Fruit fly (Drosophila melanogaster) whole organism, embryonic: Measurements from ENCODE around the gene ebi.

Experiments used
- Atf-2 ChIP-seq: fragments of 200-800 bp; sonication (Bioruptor generic); optimal IDR thresholded peaks from 2 replicates; lab custom pipeline; 2016; ENCODE audit warnings: missing biosample characterization, missing genetic modification characterization
- CG11247 ChIP-seq: fragments of 200-800 bp; sonication (Bioruptor generic); IDR thresholded peaks from 2 replicates; pipeline ENCODE4 v1.3.6; 2022; ENCODE audit warnings: missing biosample characterization, missing genetic modification characterization
- CG11696 ChIP-seq: fragments of 200-800 bp; sonication (Bioruptor generic); IDR thresholded peaks from 2 replicates; pipeline ENCODE4 v1.3.6; 2022; ENCODE audit warnings: missing biosample characterization, missing genetic modification characterization
- CG11723 ChIP-seq: fragments of 200-800 bp; sonication (Bioruptor generic); optimal IDR thresholded peaks from 2 replicates; lab custom pipeline; 2017; ENCODE audit warnings: missing biosample characterization, mild to moderate bottlenecking, missing genetic modification characterization
- CG14667 ChIP-seq: fragments of 200-800 bp; sonication (Bioruptor generic); IDR thresholded peaks from 2 replicates; pipeline ENCODE4 v1.3.6; 2022; ENCODE audit warnings: missing biosample characterization, missing genetic modification characterization
- CG15073 ChIP-seq: fragments of 200-800 bp; sonication (Bioruptor generic); optimal IDR thresholded peaks from 2 replicates; lab custom pipeline; 2016; ENCODE audit warnings: missing biosample characterization, missing genetic modification characterization
- CG17568 ChIP-seq: fragments of 200-800 bp; sonication (Bioruptor generic); optimal IDR thresholded peaks from 2 replicates; lab custom pipeline; 2018; ENCODE audit warnings: missing biosample characterization, mild to moderate bottlenecking, missing genetic modification characterization, moderate library complexity
- CG2889 ChIP-seq: fragments of 200-800 bp; sonication (Bioruptor generic); IDR thresholded peaks from 3 replicates; pipeline ENCODE4 v1.3.6; 2022; ENCODE audit warnings: missing biosample characterization, missing genetic modification characterization
- CG30403 ChIP-seq: fragments of 200-800 bp; sonication (Bioruptor generic); optimal IDR thresholded peaks from 3 replicates; lab custom pipeline; 2016; ENCODE audit warnings: missing biosample characterization, missing genetic modification characterization
- CG32772 ChIP-seq: fragments of 200-800 bp; sonication (Bioruptor generic); IDR thresholded peaks from 2 replicates; pipeline ENCODE4 v1.3.6; 2022; ENCODE audit warnings: missing biosample characterization, missing genetic modification characterization
- CG34376 ChIP-seq: fragments of 200-800 bp; sonication (Bioruptor generic); optimal IDR thresholded peaks from 2 replicates; lab custom pipeline; 2018; ENCODE audit warnings: missing biosample characterization, mild to moderate bottlenecking, missing genetic modification characterization
- CG34422 ChIP-seq: fragments of 200-800 bp; sonication (Bioruptor generic); IDR thresholded peaks from 3 replicates; pipeline ENCODE4 v1.3.6; 2022; ENCODE audit warnings: missing biosample characterization, missing genetic modification characterization
- CG43689 ChIP-seq: fragments of 200-800 bp; sonication (Bioruptor generic); IDR thresholded peaks from 2 replicates; pipeline ENCODE4 v1.3.6; 2022; ENCODE audit warnings: missing biosample characterization, missing genetic modification characterization
- CG8765 ChIP-seq: fragments of 200-800 bp; sonication (Bioruptor generic); IDR thresholded peaks from 2 replicates; pipeline ENCODE4 v1.3.6; 2022; ENCODE audit warnings: missing biosample characterization, missing genetic modification characterization
- CG9727 ChIP-seq: fragments of 200-800 bp; sonication (Bioruptor generic); optimal IDR thresholded peaks from 3 replicates; lab custom pipeline; 2017; ENCODE audit warnings: missing biosample characterization, mild to moderate bottlenecking, missing genetic modification characterization
- CHES-1-like ChIP-seq: fragments of 200-800 bp; sonication (Bioruptor generic); optimal IDR thresholded peaks from 2 replicates; lab custom pipeline; 2016; ENCODE audit warnings: missing biosample characterization, missing genetic modification characterization
- E2f1 ChIP-seq: fragments of 200-800 bp; sonication (Bioruptor generic); IDR thresholded peaks from 2 replicates; pipeline ENCODE4 v1.3.6; 2022; ENCODE audit warnings: missing biosample characterization, missing genetic modification characterization
- Elba2 ChIP-seq: fragments of 200-800 bp; sonication (Bioruptor generic); optimal IDR thresholded peaks from 3 replicates; lab custom pipeline; 2016; ENCODE audit warnings: missing biosample characterization, missing genetic modification characterization
- HLH3B ChIP-seq: fragments of 200-800 bp; sonication (Bioruptor generic); IDR thresholded peaks from 2 replicates; pipeline ENCODE4 v1.3.6; 2022; ENCODE audit warnings: missing biosample characterization, missing genetic modification characterization
- Hmr ChIP-seq: fragments of 200-800 bp; sonication (Bioruptor generic); optimal IDR thresholded peaks from 3 replicates; lab custom pipeline; 2017; ENCODE audit warnings: mild to moderate bottlenecking, missing biosample characterization, missing genetic modification reagents, missing genetic modification characterization
- MBD-R2 ChIP-seq: fragments of 200-800 bp; sonication (Bioruptor generic); IDR thresholded peaks from 2 replicates; pipeline ENCODE4 v1.3.6; 2022; ENCODE audit warnings: missing biosample characterization, missing genetic modification characterization
- NK7.1 ChIP-seq: fragments of 200-800 bp; sonication (Bioruptor generic); optimal IDR thresholded peaks from 3 replicates; lab custom pipeline; 2016; ENCODE audit warnings: missing biosample characterization, missing genetic modification characterization
- Nf-YB ChIP-seq: fragments of 200-800 bp; sonication (Bioruptor generic); optimal IDR thresholded peaks from 3 replicates; lab custom pipeline; 2019; ENCODE audit warnings: missing biosample characterization, mild to moderate bottlenecking, missing genetic modification characterization, moderate library complexity
- Vsx1 ChIP-seq: fragments of 200-800 bp; sonication (Bioruptor generic); optimal IDR thresholded peaks from 2 replicates; lab custom pipeline; 2017; ENCODE audit warnings: missing biosample characterization, mild to moderate bottlenecking, missing genetic modification characterization, missing genetic modification reagents
- YL-1 ChIP-seq: fragments of 200-800 bp; sonication (Bioruptor generic); optimal IDR thresholded peaks from 3 replicates; lab custom pipeline; 2017; ENCODE audit warnings: missing biosample characterization, mild to moderate bottlenecking, missing genetic modification characterization
- ash1 ChIP-seq: fragments of 200-800 bp; sonication (Bioruptor generic); optimal IDR thresholded peaks from 2 replicates; lab custom pipeline; 2018; ENCODE audit warnings: missing biosample characterization, mild to moderate bottlenecking, missing genetic modification characterization
- crp ChIP-seq, 2 experiments: fragments of 200-800 bp; sonication (Bioruptor generic); optimal IDR thresholded peaks; 2 replicates in 1 of 2; 3 replicates in 1 of 2; lab custom pipeline; 2017; ENCODE audit warnings: missing biosample characterization in 2 of 2, missing genetic modification characterization in 2 of 2, mild to moderate bottlenecking in 1 of 2, moderate library complexity in 1 of 2
- dmrt11E ChIP-seq: fragments of 200-800 bp; sonication (Bioruptor generic); optimal IDR thresholded peaks from 3 replicates; lab custom pipeline; 2018; ENCODE audit warnings: missing biosample characterization, mild to moderate bottlenecking, missing genetic modification characterization, moderate library complexity
- gem ChIP-seq: fragments of 200-800 bp; sonication (Bioruptor generic); optimal IDR thresholded peaks from 2 replicates; lab custom pipeline; 2019; ENCODE audit warnings: missing biosample characterization, mild to moderate bottlenecking, missing genetic modification characterization, moderate library complexity
- gsb-n ChIP-seq: fragments of 200-800 bp; sonication (Bioruptor generic); optimal IDR thresholded peaks from 3 replicates; lab custom pipeline; 2018; ENCODE audit warnings: missing biosample characterization, mild to moderate bottlenecking, missing genetic modification characterization
- insv ChIP-seq, 2 experiments: fragments of 200-800 bp; sonication (Bioruptor generic); optimal IDR thresholded peaks; 3 replicates each; lab custom pipeline; 2016 to 2018; ENCODE audit warnings: missing biosample characterization in 2 of 2, missing genetic modification characterization in 2 of 2
- lbe ChIP-seq: fragments of 200-800 bp; sonication (Bioruptor generic); optimal IDR thresholded peaks from 2 replicates; lab custom pipeline; 2016; ENCODE audit warnings: missing biosample characterization, mild to moderate bottlenecking, missing genetic modification characterization
- pan ChIP-seq, 4 experiments: fragments of >200 bp in 3 of 4; fragments of 200-800 bp in 1 of 4; sonication (Bioruptor generic) in 1 of 4; optimal IDR thresholded peaks in 3 of 4; IDR thresholded peaks in 1 of 4; 2 replicates each; pipeline versions ENCODE4 v1.3.6 to Lab custom; 2017 to 2022; ENCODE audit warnings: missing biosample characterization in 2 of 4, missing genetic modification characterization in 2 of 4, mixed read lengths in 1 of 4
- sim ChIP-seq: fragments of 200-800 bp; sonication (Bioruptor generic); IDR thresholded peaks from 2 replicates; pipeline ENCODE4 v1.3.6; 2022; ENCODE audit warnings: missing biosample characterization, missing genetic modification characterization
- sisA ChIP-seq: fragments of 200-800 bp; sonication (Bioruptor generic); IDR thresholded peaks from 2 replicates; pipeline ENCODE4 v1.3.6; 2022; ENCODE audit warnings: missing biosample characterization, missing genetic modification characterization
- slbo ChIP-seq: fragments of 200-800 bp; sonication (Bioruptor generic); IDR thresholded peaks from 2 replicates; pipeline ENCODE4 v1.3.6; 2022; ENCODE audit warnings: missing biosample characterization, missing genetic modification characterization
- tna ChIP-seq: fragments of 200-800 bp; sonication (Bioruptor generic); IDR thresholded peaks from 2 replicates; pipeline ENCODE4 v1.3.6; 2022; ENCODE audit warnings: missing biosample characterization, missing genetic modification characterization; ENCODE audit not compliant: partially characterized antibody
- vvl ChIP-seq: fragments of 200-800 bp; sonication (Bioruptor generic); IDR thresholded peaks from 2 replicates; pipeline ENCODE4 v1.3.6; 2022; ENCODE audit warnings: missing biosample characterization, missing genetic modification characterization
- z ChIP-seq: fragments of 200-800 bp; sonication (Bioruptor generic); IDR thresholded peaks from 3 replicates; pipeline ENCODE4 v1.3.6; 2022; ENCODE audit warnings: missing biosample characterization, missing genetic modification characterization

Gene ebi

DNA sequence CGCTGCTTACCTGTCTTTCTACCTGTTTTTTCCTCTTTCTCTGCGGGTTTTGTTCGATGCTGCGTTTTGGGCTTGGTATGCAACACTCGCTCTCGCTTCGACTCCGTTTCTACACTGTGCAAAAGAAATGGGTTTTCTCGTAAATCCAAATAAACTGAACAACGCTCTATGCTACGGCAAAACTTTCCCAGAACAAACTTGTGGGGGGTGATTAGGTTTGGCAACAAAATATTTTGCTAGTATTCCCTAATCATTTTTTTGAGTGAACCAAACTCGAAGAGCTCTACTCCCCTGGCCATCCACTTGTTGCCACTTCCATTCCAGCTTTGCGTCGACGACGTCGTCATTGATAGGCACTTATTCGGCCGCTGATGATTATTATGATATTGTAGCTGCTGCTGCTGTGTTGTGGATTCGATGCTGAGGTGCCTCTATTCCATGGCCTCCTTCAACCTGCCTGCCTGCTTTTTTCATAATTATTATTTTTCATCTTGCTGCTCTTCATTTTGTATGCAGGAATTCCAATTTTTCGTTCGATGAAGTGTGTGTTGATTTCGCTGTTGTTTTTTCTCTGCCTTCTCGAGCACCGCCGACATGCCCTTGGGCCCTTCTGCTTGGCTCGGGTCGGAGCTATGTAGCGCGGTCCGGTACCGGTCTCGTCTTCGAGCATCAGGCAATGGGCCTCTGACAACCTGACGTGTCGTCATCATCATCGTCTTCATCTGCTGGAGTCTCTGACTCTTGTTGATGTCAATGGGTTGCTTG is 27.2 kb downstream of the ebi start (continued):
- TF ChIP-seq CG11696 (GFP tag; lab: Robert Waterston, UW) (peak; percentile 51; the same call in 1 of the 2 replicates), CG34376 (GFP tag; lab: Kevin White, UChicago) (no peak), CG14667 (GFP tag; lab: Robert Waterston, UW) (peak; percentile 82), CG9727 (GFP tag; lab: Kevin White, UChicago) (peak; percentile 85), dmrt11E (peak; percentile 90), CG2889 (peak; percentile 45; the same call in 1 of the 3 replicates), gem (no peak), CG11723 (GFP tag; lab: Kevin White, UChicago) (peak; percentile 66), NK7.1 (peak; percentile 44), HLH3B (peak; percentile 90), CG30403 (peak; percentile 78), CG11247 (GFP tag; lab: Robert Waterston, UW) (no peak), CHES-1-like (GFP tag; lab: Kevin White, UChicago) (peak; percentile 78), z (GFP tag; lab: Robert Waterston, UW) (peak; percentile 22; the same call in 1 of the 3 replicates), Vsx1 (peak; percentile 59), Hmr (GFP tag; lab: Kevin White, UChicago) (peak; percentile 31), sisA (GFP tag; lab: Robert Waterston, UW) (peak; percentile 89), Nf-YB (GFP tag; lab: Kevin White, UChicago) (peak; percentile 45), gsb-n (tag; lab: Kevin White, UChicago) (peak; percentile 86), vvl (GFP tag; lab: Robert Waterston, UW) (peak; percentile 93), E2f1 (peak; percentile 79), CG15073 (peak; percentile 29), Atf-2 (GFP tag; lab: Kevin White, UChicago) (peak; percentile 85), lbe (peak; percentile 92), crp (GFP tag; optimal IDR thresholded peaks at IDR 0.05; lab: Kevin White, UChicago) (peak in 1 of 2 experiments; percentile 28), CG32772 (GFP tag; lab: Robert Waterston, UW) (peak; percentile 81), ash1 (GFP tag; lab: Kevin White, UChicago) (no peak), Elba2 (GFP tag; lab: Kevin White, UChicago) (peak; percentile 13), pan (optimal IDR thresholded peaks at IDR 0.05; lab: Kevin White, UChicago) (no peak), pan (GFP tag; optimal IDR thresholded peaks at IDR 0.05 in 1 of 2, IDR thresholded peaks at IDR 0.05 in 1 of 2) (peak in 1 of 2 experiments; percentile 85), slbo (GFP tag; lab: Robert Waterston, UW) (peak; percentile 52; the same call in 1 of the 2 replicates), MBD-R2 (GFP tag; lab: Robert Waterston, UW) (peak; percentile 33; the same call in 1 of the 2 replicates), sim (GFP tag; lab: Robert Waterston, UW) (peak; percentile 70), YL-1 (GFP tag; lab: Kevin White, UChicago) (no peak), CG17568 (GFP tag; lab: Kevin White, UChicago) (no peak), CG43689 (GFP tag; lab: Robert Waterston, UW) (peak; percentile 28; the same call in 1 of the 2 replicates), tna (GFP tag; lab: Robert Waterston, UW) (no peak), CG34422 (GFP tag; lab: Robert Waterston, UW) (peak; percentile 87)

DNA sequence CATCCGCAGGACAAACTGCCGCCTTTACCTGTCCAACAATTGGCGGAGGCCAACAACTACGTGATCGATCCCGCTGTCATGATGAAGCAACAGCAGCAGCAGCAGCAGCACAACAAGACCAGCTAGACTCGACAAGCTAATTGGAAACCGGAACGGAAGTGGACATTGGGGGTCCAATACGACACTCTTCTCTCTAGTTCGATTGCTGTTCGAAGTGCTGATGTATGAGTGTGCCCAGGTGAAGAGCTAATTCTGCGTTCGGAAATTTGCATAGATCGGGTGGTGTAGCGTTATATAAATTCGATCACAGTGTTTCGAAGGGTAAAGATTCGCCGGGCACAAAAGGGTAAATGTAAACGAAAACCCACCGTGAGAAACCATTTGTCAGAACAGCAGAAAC is 32.3 kb downstream of the ebi start:
- TF ChIP-seq insv (GFP tag; optimal IDR thresholded peaks at IDR 0.05; lab: Kevin White, UChicago) (peak in 1 of 2 experiments; percentile 71), Elba2 (GFP tag; lab: Kevin White, UChicago) (peak; percentile 80), CG8765 (GFP tag; lab: Robert Waterston, UW) (no peak)
